Fruit fly (Drosophila melanogaster): ENCODE data around the gene Mlc1.

Mlc1 gene

dm6 chr3R:27609118-27610042 is 50.6 kb downstream of the Mlc1 start:
- TF ChIP-seq h (optimal IDR thresholded peaks at IDR 0.05) (no peak), psq (optimal IDR thresholded peaks at IDR 0.05) (no peak), ttk (optimal IDR thresholded peaks at IDR 0.05) (no peak), Sin3A (optimal IDR thresholded peaks at IDR 0.05) (no peak), Myc (optimal IDR thresholded peaks at IDR 0.05) (no peak), insv (optimal IDR thresholded peaks at IDR 0.05) (no peak)

dm6 chr3R:27608536-27608935 is 51.4 kb downstream of the Mlc1 start:
- TF ChIP-seq h (optimal IDR thresholded peaks at IDR 0.05) (no peak), Sin3A (optimal IDR thresholded peaks at IDR 0.05) (no peak), insv (optimal IDR thresholded peaks at IDR 0.05) (no peak), Myc (optimal IDR thresholded peaks at IDR 0.05) (no peak)

- TF ChIP-seq ttk (optimal IDR thresholded peaks at IDR 0.05) (no peak), h (optimal IDR thresholded peaks at IDR 0.05) (no peak), insv (optimal IDR thresholded peaks at IDR 0.05) (no peak), psq (optimal IDR thresholded peaks at IDR 0.05) (no peak)
Measured at dm6 chr3R:27608000-27608399, 52.0 kb downstream of the Mlc1 start.

DNA sequence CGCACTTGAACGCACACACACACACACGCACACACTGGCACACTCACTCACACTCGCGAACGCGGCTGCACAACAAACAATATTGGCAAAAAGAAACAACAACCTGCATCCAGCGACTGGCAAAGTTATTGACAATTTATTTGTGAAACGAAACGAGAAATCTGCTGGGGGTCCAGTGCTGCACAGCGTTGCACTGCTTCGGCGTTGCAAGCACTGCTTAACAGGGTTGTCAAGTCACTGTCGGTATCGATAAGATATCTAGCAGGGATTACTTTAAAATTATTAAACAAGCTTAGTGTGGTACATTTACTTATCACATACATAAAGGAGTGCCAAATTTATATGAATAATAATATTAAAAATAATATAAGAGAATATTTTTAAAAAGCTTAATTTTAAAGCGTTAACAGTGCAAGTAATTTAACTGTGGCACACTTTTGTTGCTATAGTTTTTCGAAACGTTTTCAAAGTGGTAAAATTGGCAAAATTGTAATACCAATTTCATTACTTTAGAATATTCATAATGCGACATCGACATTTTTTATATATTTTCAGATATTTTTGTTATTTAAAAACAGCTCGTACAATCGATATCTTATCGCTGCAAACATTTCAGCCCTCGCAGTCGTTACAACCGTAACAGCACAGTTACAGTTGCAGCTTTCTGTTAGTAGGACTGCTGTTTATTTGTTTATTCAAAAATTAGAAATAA is 52.6 kb downstream of the Mlc1 start, which contains the start of the genes dsd and Tusp:
dsd (minus strand) TSS at position 179 of the 712 bp plus-strand sequence.
Tusp (plus strand) TSS at position 662 of the 712 bp plus-strand sequence.
- no peak for TF ChIP-seq insv (optimal IDR thresholded peaks at IDR 0.05)
- no peak for TF ChIP-seq Myc (optimal IDR thresholded peaks at IDR 0.05)
- no peak for TF ChIP-seq psq (optimal IDR thresholded peaks at IDR 0.05)
- TF ChIP-seq Sin3A (optimal IDR thresholded peaks at IDR 0.05): no peak
- TF ChIP-seq h (optimal IDR thresholded peaks at IDR 0.05): no peak
- TF ChIP-seq ttk (optimal IDR thresholded peaks at IDR 0.05): no peak

Data from Kc167 (cell line).